Fruit fly (Drosophila melanogaster) whole organism, embryonic: ENCODE results near the gene CG12581.

Experiments
- Aef1 ChIP-seq: fragments of 200-800 bp; sonication (Bioruptor generic); IDR thresholded peaks from 3 replicates; pipeline ENCODE4 v1.3.6; 2022; ENCODE audit warnings: missing biosample characterization, missing genetic modification characterization
- Antp ChIP-seq: fragments of 200-800 bp; sonication (Bioruptor generic); optimal IDR thresholded peaks from 3 replicates; lab custom pipeline; 2016; ENCODE audit warnings: missing biosample characterization, missing genetic modification characterization
- CG10366 ChIP-seq: fragments of 200-800 bp; sonication (Bioruptor generic); IDR thresholded peaks from 2 replicates; pipeline ENCODE4 v1.3.6; 2022; ENCODE audit warnings: missing biosample characterization, missing genetic modification characterization
- CG10462 ChIP-seq: fragments of 200-800 bp; sonication (Bioruptor generic); optimal IDR thresholded peaks from 2 replicates; lab custom pipeline; 2016; ENCODE audit warnings: missing biosample characterization, missing genetic modification characterization
- CG11093 ChIP-seq: fragments of 200-800 bp; sonication (Bioruptor generic); IDR thresholded peaks from 3 replicates; pipeline ENCODE4 v1.3.6; 2022; ENCODE audit warnings: missing biosample characterization, missing genetic modification characterization
- CG11560 ChIP-seq: fragments of 200-800 bp; sonication (Bioruptor generic); IDR thresholded peaks from 3 replicates; pipeline ENCODE4 v1.3.6; 2022; ENCODE audit warnings: missing biosample characterization, missing genetic modification characterization
- CG13296 ChIP-seq: fragments of 200-800 bp; sonication (Bioruptor generic); optimal IDR thresholded peaks from 3 replicates; lab custom pipeline; 2018; ENCODE audit warnings: missing biosample characterization, mild to moderate bottlenecking, missing genetic modification characterization
- CG14710 ChIP-seq: fragments of 200-800 bp; sonication (Bioruptor generic); optimal IDR thresholded peaks from 3 replicates; lab custom pipeline; 2019; ENCODE audit warnings: missing biosample characterization, mild to moderate bottlenecking, missing genetic modification characterization, moderate library complexity
- CG15514 ChIP-seq: fragments of 200-800 bp; sonication (Bioruptor generic); optimal IDR thresholded peaks from 3 replicates; lab custom pipeline; 2017; ENCODE audit warnings: missing biosample characterization, missing genetic modification characterization, mild to moderate bottlenecking, moderate library complexity, missing genetic modification reagents
- CG17829 ChIP-seq: fragments of 200-800 bp; optimal IDR thresholded peaks from 2 replicates; lab custom pipeline; 2019; ENCODE audit warnings: missing biosample characterization, mild to moderate bottlenecking, missing genetic modification characterization, moderate library complexity
- CG32532 ChIP-seq: fragments of 200-800 bp; sonication (Bioruptor generic); IDR thresholded peaks from 2 replicates; pipeline ENCODE4 v1.3.6; 2022; ENCODE audit warnings: missing biosample characterization, missing genetic modification characterization
- CG33213 ChIP-seq: fragments of 200-800 bp; sonication (Bioruptor generic); optimal IDR thresholded peaks from 3 replicates; lab custom pipeline; 2016; ENCODE audit warnings: missing biosample characterization, missing genetic modification characterization
- CG4282 ChIP-seq: fragments of 200-800 bp; sonication (Bioruptor generic); optimal IDR thresholded peaks from 2 replicates; lab custom pipeline; 2016; ENCODE audit warnings: missing biosample characterization, missing genetic modification characterization
- CG4424 ChIP-seq: fragments of 200-800 bp; sonication (Bioruptor generic); optimal IDR thresholded peaks from 3 replicates; lab custom pipeline; 2016; ENCODE audit warnings: missing biosample characterization, missing genetic modification characterization
- CG5953 ChIP-seq: fragments of 200-800 bp; sonication (Bioruptor generic); IDR thresholded peaks from 2 replicates; pipeline ENCODE4 v1.3.6; 2022; ENCODE audit warnings: missing biosample characterization, missing genetic modification characterization
- CG6272 ChIP-seq: fragments of 200-800 bp; sonication (Bioruptor generic); IDR thresholded peaks from 2 replicates; pipeline ENCODE4 v1.3.6; 2022; ENCODE audit warnings: missing biosample characterization, missing genetic modification characterization
- CG6654 ChIP-seq: fragments of 200-800 bp; sonication (Bioruptor generic); optimal IDR thresholded peaks from 2 replicates; lab custom pipeline; 2017; ENCODE audit warnings: missing biosample characterization, mild to moderate bottlenecking, missing genetic modification characterization
- CG6683 ChIP-seq: fragments of 200-800 bp; sonication (Bioruptor generic); optimal IDR thresholded peaks from 2 replicates; lab custom pipeline; 2017; ENCODE audit warnings: missing biosample characterization, mild to moderate bottlenecking, missing genetic modification characterization, missing genetic modification reagents
- CG7786 ChIP-seq: fragments of 200-800 bp; sonication (Bioruptor generic); optimal IDR thresholded peaks from 2 replicates; lab custom pipeline; 2016; ENCODE audit warnings: missing biosample characterization, missing genetic modification characterization
- CG7839 ChIP-seq: fragments of 200-800 bp; sonication (Bioruptor generic); optimal IDR thresholded peaks from 3 replicates; lab custom pipeline; 2018; ENCODE audit warnings: missing biosample characterization, mild to moderate bottlenecking, missing genetic modification characterization, moderate library complexity
- CG7928 ChIP-seq: fragments of 200-800 bp; sonication (Bioruptor generic); optimal IDR thresholded peaks from 2 replicates; lab custom pipeline; 2017; ENCODE audit warnings: missing biosample characterization, mild to moderate bottlenecking, missing genetic modification characterization
- CG7987 ChIP-seq: fragments of 200-800 bp; sonication (Bioruptor generic); optimal IDR thresholded peaks from 2 replicates; lab custom pipeline; 2018; ENCODE audit warnings: missing biosample characterization, mild to moderate bottlenecking, missing genetic modification characterization, moderate library complexity
- CG8388 ChIP-seq: fragments of 200-800 bp; sonication (Bioruptor generic); optimal IDR thresholded peaks from 2 replicates; lab custom pipeline; 2019; ENCODE audit warnings: missing biosample characterization, mild to moderate bottlenecking, missing genetic modification characterization, moderate library complexity
- CG8944 ChIP-seq: fragments of 200-800 bp; sonication (Bioruptor generic); optimal IDR thresholded peaks from 3 replicates; lab custom pipeline; 2016; ENCODE audit warnings: missing biosample characterization, missing genetic modification characterization
- CG9932 ChIP-seq: fragments of 200-800 bp; sonication (Bioruptor generic); IDR thresholded peaks from 2 replicates; pipeline ENCODE4 v1.3.6; 2022; ENCODE audit warnings: missing biosample characterization, missing genetic modification characterization
- HLH54F ChIP-seq: fragments of 200-800 bp; sonication (Bioruptor generic); optimal IDR thresholded peaks from 3 replicates; lab custom pipeline; 2016; ENCODE audit warnings: missing biosample characterization, missing genetic modification characterization
- HmgZ ChIP-seq: fragments of 200-800 bp; sonication (Bioruptor generic); optimal IDR thresholded peaks from 2 replicates; lab custom pipeline; 2018; ENCODE audit warnings: missing biosample characterization, mild to moderate bottlenecking, missing genetic modification characterization
- Meics ChIP-seq: fragments of 200-800 bp; sonication (Bioruptor generic); optimal IDR thresholded peaks from 2 replicates; lab custom pipeline; 2017; ENCODE audit warnings: missing biosample characterization, mild to moderate bottlenecking, missing genetic modification characterization
- Mrtf ChIP-seq: fragments of 200-800 bp; sonication (Bioruptor generic); IDR thresholded peaks from 3 replicates; pipeline ENCODE4 v1.3.6; 2022; ENCODE audit warnings: missing biosample characterization, missing genetic modification characterization
- Opbp ChIP-seq: fragments of 200-800 bp; sonication (Bioruptor generic); IDR thresholded peaks from 3 replicates; pipeline ENCODE4 v1.3.6; 2022; ENCODE audit warnings: missing biosample characterization, missing genetic modification characterization; ENCODE audit not compliant: partially characterized antibody
- Sin3A ChIP-seq: fragments of >200 bp; optimal IDR thresholded peaks from 2 replicates; lab custom pipeline; 2018
- Tbp ChIP-seq: fragments of >200 bp; optimal IDR thresholded peaks from 2 replicates; lab custom pipeline; 2018; ENCODE audit warnings: missing biosample characterization, missing genetic modification characterization
- ase ChIP-seq: fragments of 200-800 bp; sonication (Bioruptor generic); IDR thresholded peaks from 3 replicates; pipeline ENCODE4 v1.3.6; 2022; ENCODE audit warnings: missing biosample characterization, missing genetic modification characterization
- cas ChIP-seq: fragments of 200-800 bp; sonication (Bioruptor generic); IDR thresholded peaks from 2 replicates; pipeline ENCODE4 v1.3.6; 2022; ENCODE audit warnings: missing biosample characterization, missing genetic modification characterization
- cato ChIP-seq: fragments of 200-800 bp; sonication (Bioruptor generic); optimal IDR thresholded peaks from 2 replicates; lab custom pipeline; 2016; ENCODE audit warnings: missing biosample characterization, missing genetic modification characterization, borderline replicate concordance
- crol ChIP-seq: fragments of 200-800 bp; sonication (Bioruptor generic); IDR thresholded peaks from 2 replicates; pipeline ENCODE4 v1.3.6; 2022; ENCODE audit warnings: missing biosample characterization, missing genetic modification characterization
- cwo ChIP-seq: fragments of 200-800 bp; sonication (Bioruptor generic); optimal IDR thresholded peaks from 3 replicates; lab custom pipeline; 2017; ENCODE audit warnings: missing biosample characterization, missing genetic modification characterization, mild to moderate bottlenecking, moderate library complexity, missing genetic modification reagents
- dysf ChIP-seq: fragments of 200-800 bp; sonication (Bioruptor generic); IDR thresholded peaks from 3 replicates; pipeline ENCODE4 v1.3.6; 2022; ENCODE audit warnings: missing biosample characterization, missing genetic modification characterization
- ems ChIP-seq: fragments of 200-800 bp; sonication (Bioruptor generic); optimal IDR thresholded peaks from 3 replicates; lab custom pipeline; 2016; ENCODE audit warnings: missing biosample characterization, missing genetic modification characterization
- ewg ChIP-seq: fragments of 200-800 bp; sonication (Bioruptor generic); optimal IDR thresholded peaks from 3 replicates; lab custom pipeline; 2017; ENCODE audit warnings: mild to moderate bottlenecking, missing biosample characterization, missing genetic modification reagents, missing genetic modification characterization
- gem ChIP-seq: fragments of 200-800 bp; sonication (Bioruptor generic); optimal IDR thresholded peaks from 2 replicates; lab custom pipeline; 2019; ENCODE audit warnings: missing biosample characterization, mild to moderate bottlenecking, missing genetic modification characterization, moderate library complexity
- grau ChIP-seq: fragments of 200-800 bp; optimal IDR thresholded peaks from 3 replicates; lab custom pipeline; 2019; ENCODE audit warnings: missing biosample characterization, mild to moderate bottlenecking, missing genetic modification characterization, moderate library complexity
- kah ChIP-seq: fragments of 200-800 bp; sonication (Bioruptor generic); optimal IDR thresholded peaks from 2 replicates; lab custom pipeline; 2018; ENCODE audit warnings: missing biosample characterization, mild to moderate bottlenecking, missing genetic modification characterization
- lilli ChIP-seq: fragments of 200-800 bp; sonication (Bioruptor generic); optimal IDR thresholded peaks from 3 replicates; lab custom pipeline; 2016; ENCODE audit warnings: missing biosample characterization, missing genetic modification characterization
- nerfin-2 ChIP-seq: fragments of 200-800 bp; sonication (Bioruptor generic); IDR thresholded peaks from 2 replicates; pipeline ENCODE4 v1.3.6; 2022; ENCODE audit warnings: missing biosample characterization, missing genetic modification characterization; ENCODE audit not compliant: partially characterized antibody
- oc ChIP-seq: fragments of 200-800 bp; sonication (Bioruptor generic); optimal IDR thresholded peaks from 2 replicates; lab custom pipeline; 2018; ENCODE audit warnings: missing biosample characterization, mild to moderate bottlenecking, missing genetic modification characterization, moderate library complexity
- peb ChIP-seq: fragments of 200-800 bp; sonication (Bioruptor generic); IDR thresholded peaks from 2 replicates; pipeline ENCODE4 v1.3.6; 2022; ENCODE audit warnings: missing biosample characterization, missing genetic modification characterization
- prd ChIP-seq, 3 experiments: fragments of >200 bp in 2 of 3; fragments of 200-800 bp in 1 of 3; sonication (Bioruptor generic) in 1 of 3; optimal IDR thresholded peaks in 2 of 3; IDR thresholded peaks in 1 of 3; 2 replicates in 2 of 3; 3 replicates in 1 of 3; pipeline versions ENCODE4 v1.3.6 to Lab custom; 2017 to 2022; ENCODE audit warnings: missing biosample characterization in 1 of 3, missing genetic modification characterization in 1 of 3
- z ChIP-seq: fragments of 200-800 bp; sonication (Bioruptor generic); IDR thresholded peaks from 3 replicates; pipeline ENCODE4 v1.3.6; 2022; ENCODE audit warnings: missing biosample characterization, missing genetic modification characterization

CG12581 gene

DNA sequence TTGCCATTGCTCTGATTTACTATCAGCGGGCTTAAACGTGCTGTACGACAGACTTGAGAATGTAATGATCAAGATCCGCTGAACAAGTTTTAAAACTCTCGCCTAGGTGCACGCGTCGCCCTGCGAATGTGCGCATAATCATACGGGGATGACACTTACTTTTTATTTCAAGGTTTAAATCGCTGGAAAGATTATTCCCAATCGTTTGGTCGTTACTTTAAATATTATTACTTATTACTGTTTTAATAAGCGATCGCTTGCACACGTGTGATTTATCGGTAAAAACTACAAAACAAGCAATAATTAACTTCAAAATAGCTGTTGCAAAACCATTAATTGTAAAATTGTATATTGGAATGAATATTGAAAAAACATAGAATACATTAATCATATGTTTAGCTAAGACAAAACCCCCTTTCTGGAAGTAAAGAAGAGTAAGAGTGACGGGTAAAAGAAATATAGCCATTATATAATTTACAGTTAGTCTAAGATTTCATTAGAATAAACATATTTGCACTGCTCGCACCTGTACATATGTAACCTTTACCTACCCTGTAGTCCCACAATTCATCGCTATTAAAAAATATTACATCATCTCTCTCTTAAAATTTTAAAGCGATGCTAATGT lies 54.8 kb downstream of the CG12581 start, which contains the start of gene DhpD (continued):
- TF ChIP-seq nerfin-2 (peak; percentile 88), kah (peak; percentile 31), Aef1 (GFP tag; lab: Robert Waterston, UW) (peak; percentile 67), CG10366 (peak; percentile 66), CG17829 (peak; percentile 69), CG7786 (GFP tag; lab: Kevin White, UChicago) (peak; percentile 63), CG7987 (GFP tag; lab: Kevin White, UChicago) (peak; percentile 66), prd (optimal IDR thresholded peaks at IDR 0.05; lab: Kevin White, UChicago) (no peak), prd (GFP tag; IDR thresholded peaks at IDR 0.05; lab: Robert Waterston, UW) (peak; percentile 81), ase (GFP tag; lab: Robert Waterston, UW) (peak; percentile 61; the same call in 2 of the 3 replicates), crol (GFP tag; lab: Robert Waterston, UW) (no peak), oc (tag; lab: Kevin White, UChicago) (no peak), CG33213 (peak; percentile 35), Mrtf (GFP tag; lab: Robert Waterston, UW) (peak; percentile 43; the same call in 2 of the 3 replicates), ewg (GFP tag; lab: Kevin White, UChicago) (peak; percentile 27), grau (peak; percentile 75), CG4282 (no peak), CG9932 (GFP tag; lab: Robert Waterston, UW) (peak; percentile 86), CG6272 (peak; percentile 67; the same call in 1 of the 2 replicates), cato (no peak), CG32532 (peak; percentile 87), CG11560 (peak; percentile 56; the same call in 1 of the 3 replicates), CG8944 (peak; percentile 29), CG6683 (peak; percentile 10), CG7839 (peak; percentile 75), HLH54F (GFP tag; lab: Kevin White, UChicago) (peak; percentile 61), HmgZ (peak; percentile 80), CG11093 (peak; percentile 46; the same call in 1 of the 3 replicates), lilli (GFP tag; lab: Kevin White, UChicago) (peak; percentile 79), CG13296 (peak; percentile 70), CG15514 (peak; percentile 67), CG8388 (GFP tag; lab: Kevin White, UChicago) (peak; percentile 43), CG6654 (GFP tag; lab: Kevin White, UChicago) (peak; percentile 39), CG5953 (GFP tag; lab: Robert Waterston, UW) (no peak), Antp (peak; percentile 50), cwo (GFP tag; lab: Kevin White, UChicago) (peak; percentile 70), CG10462 (GFP tag; lab: Kevin White, UChicago) (no peak), z (GFP tag; lab: Robert Waterston, UW) (no peak), cas (peak; percentile 71), Meics (GFP tag; lab: Kevin White, UChicago) (peak; percentile 75), dysf (GFP tag; lab: Robert Waterston, UW) (peak; percentile 78), gem (tag; lab: Kevin White, UChicago) (no peak), Tbp (GFP tag; lab: Kevin White, UChicago) (no peak), CG14710 (peak; percentile 66), CG4424 (GFP tag; lab: Kevin White, UChicago) (peak; percentile 68), Sin3A (lab: Kevin White, UChicago) (no peak), peb (GFP tag; lab: Robert Waterston, UW) (0 out of 2 replicates have a peak, but pooled peaks have one; percentile 17), CG7928 (GFP tag; lab: Kevin White, UChicago) (peak; percentile 39), ems (GFP tag; lab: Kevin White, UChicago) (peak; percentile 29), Opbp (peak; percentile 74; the same call in 2 of the 3 replicates)
